Worm (Caenorhabditis elegans) whole organism, L2 larva: ENCODE measurements around the gene glb-3.
"Not testable (repeated sequence)": the region's sequence is repeated elsewhere in the genome, so short reads cannot be mapped to it uniquely, and the experiment has no call there.

ENCODE experiments used
- C34F6.9 ChIP-seq: fragments of 150-350 bp; optimal IDR thresholded peaks from 2 replicates; lab custom pipeline; 2014; ENCODE audit warnings: missing biosample characterization, missing genetic modification characterization
- F13H6.1 ChIP-seq: sonication (generic microtip); optimal IDR thresholded peaks from 2 replicates; lab custom pipeline; 2016; ENCODE audit warnings: missing genetic modification characterization, missing compliant biosample characterization
- R02D3.7 ChIP-seq: fragments of 150-350 bp; optimal IDR thresholded peaks from 2 replicates; lab custom pipeline; 2014; ENCODE audit warnings: missing biosample characterization, missing genetic modification characterization
- Y55F3AM.14 ChIP-seq: fragments of 200-800 bp; sonication (Bioruptor generic); optimal IDR thresholded peaks from 2 replicates; lab custom pipeline; 2018; ENCODE audit warnings: mild to moderate bottlenecking, missing genetic modification characterization, missing compliant biosample characterization
- aly-2 ChIP-seq: fragments of 150-350 bp; optimal IDR thresholded peaks from 2 replicates; lab custom pipeline; 2014; ENCODE audit warnings: missing biosample characterization, missing genetic modification characterization
- blmp-1 ChIP-seq: sonication (generic microtip); optimal IDR thresholded peaks from 2 replicates; lab custom pipeline; 2017; ENCODE audit warnings: missing genetic modification characterization, mild to moderate bottlenecking, missing compliant biosample characterization, antibody characterized with exemption, moderate library complexity; ENCODE audit not compliant: insufficient read depth
- crh-2 ChIP-seq: sonication (generic microtip); optimal IDR thresholded peaks from 2 replicates; lab custom pipeline; 2017; ENCODE audit warnings: missing biosample characterization, missing genetic modification characterization
- elt-1 ChIP-seq: fragments of 150-350 bp; optimal IDR thresholded peaks from 2 replicates; lab custom pipeline; 2014; ENCODE audit warnings: missing biosample characterization, missing genetic modification characterization
- fos-1 ChIP-seq: fragments of 150-350 bp; optimal IDR thresholded peaks from 2 replicates; lab custom pipeline; 2014; ENCODE audit warnings: missing biosample characterization, missing genetic modification characterization
- lin-13 ChIP-seq: fragments of 150-350 bp; optimal IDR thresholded peaks from 2 replicates; lab custom pipeline; 2014; ENCODE audit warnings: missing biosample characterization, missing genetic modification reagents, missing genetic modification characterization
- lsy-2 ChIP-seq, 2 experiments: fragments of 150-350 bp in 1 of 2; sonication (generic microtip) in 1 of 2; optimal IDR thresholded peaks; 2 replicates each; lab custom pipeline; 2014 to 2017; ENCODE audit warnings: missing biosample characterization in 2 of 2, missing genetic modification characterization in 2 of 2
- mdl-1 ChIP-seq, 2 experiments: fragments of 150-350 bp in 1 of 2; sonication (generic microtip) in 1 of 2; optimal IDR thresholded peaks; 2 replicates each; lab custom pipeline; 2017; ENCODE audit warnings: missing biosample characterization in 2 of 2, missing genetic modification characterization in 2 of 2
- nhr-129 ChIP-seq: fragments of 150-350 bp; optimal IDR thresholded peaks from 2 replicates; lab custom pipeline; 2014; ENCODE audit warnings: missing biosample characterization, missing genetic modification characterization
- nhr-21 ChIP-seq: fragments of 150-350 bp; optimal IDR thresholded peaks from 2 replicates; lab custom pipeline; 2014; ENCODE audit warnings: missing biosample characterization, missing genetic modification characterization
- nhr-23 ChIP-seq: fragments of 150-350 bp; optimal IDR thresholded peaks from 2 replicates; lab custom pipeline; 2014; ENCODE audit warnings: missing biosample characterization, missing genetic modification reagents, missing genetic modification characterization
- nhr-6 ChIP-seq: fragments of 150-350 bp; optimal IDR thresholded peaks from 2 replicates; lab custom pipeline; 2014; ENCODE audit warnings: missing biosample characterization, missing genetic modification characterization
- sem-4 ChIP-seq: fragments of 150-350 bp; optimal IDR thresholded peaks from 2 replicates; lab custom pipeline; 2014; ENCODE audit warnings: missing biosample characterization, missing genetic modification reagents, missing genetic modification characterization
- skn-1 ChIP-seq: sonication (generic microtip); optimal IDR thresholded peaks from 2 replicates; lab custom pipeline; 2017; ENCODE audit warnings: missing biosample characterization, missing genetic modification characterization
- sma-3 ChIP-seq: sonication (generic microtip); optimal IDR thresholded peaks from 2 replicates; lab custom pipeline; 2016; ENCODE audit warnings: missing genetic modification reagents, missing genetic modification characterization, missing compliant biosample characterization
- sma-9 ChIP-seq, 2 experiments: fragments of 150-350 bp in 1 of 2; sonication (generic microtip) in 1 of 2; optimal IDR thresholded peaks; 2 replicates each; lab custom pipeline; 2014 to 2016; ENCODE audit warnings: missing genetic modification characterization in 2 of 2, mild to moderate bottlenecking in 1 of 2, missing biosample characterization in 1 of 2, missing compliant biosample characterization in 1 of 2, missing genetic modification reagents in 1 of 2, moderate library complexity in 1 of 2
- snpc-4 ChIP-seq: fragments of 150-350 bp; optimal IDR thresholded peaks from 2 replicates; lab custom pipeline; 2014; ENCODE audit warnings: missing biosample characterization, missing genetic modification characterization
- unc-39 ChIP-seq: fragments of 150-350 bp; optimal IDR thresholded peaks from 2 replicates; lab custom pipeline; 2014; ENCODE audit warnings: missing biosample characterization, missing genetic modification characterization
- unc-62 ChIP-seq: fragments of 150-350 bp; optimal IDR thresholded peaks from 2 replicates; lab custom pipeline; 2014; ENCODE audit warnings: missing biosample characterization, missing genetic modification reagents, missing genetic modification characterization
- zag-1 ChIP-seq: fragments of 150-350 bp; optimal IDR thresholded peaks from 2 replicates; lab custom pipeline; 2014; ENCODE audit warnings: missing biosample characterization, missing genetic modification characterization
- ztf-1 ChIP-seq: fragments of 200-800 bp; sonication (Bioruptor generic); conservative IDR thresholded peaks from 2 replicates; pipeline ENCODE4 v1.3.6; 2022; ENCODE audit warnings: missing genetic modification characterization, missing compliant biosample characterization
- ztf-11 ChIP-seq: sonication (generic microtip); optimal IDR thresholded peaks from 2 replicates; lab custom pipeline; 2017; ENCODE audit warnings: missing biosample characterization, missing genetic modification characterization

glb-3 gene

ce11 chrV:11167745-11168144, 33.3 kb downstream of the glb-3 start:
- TF ChIP-seq sem-4 (tag; lab: Kevin White, UChicago) (peak; percentile 9), zag-1 (no peak), elt-1 (tag; lab: Kevin White, UChicago) (no peak)

DNA sequence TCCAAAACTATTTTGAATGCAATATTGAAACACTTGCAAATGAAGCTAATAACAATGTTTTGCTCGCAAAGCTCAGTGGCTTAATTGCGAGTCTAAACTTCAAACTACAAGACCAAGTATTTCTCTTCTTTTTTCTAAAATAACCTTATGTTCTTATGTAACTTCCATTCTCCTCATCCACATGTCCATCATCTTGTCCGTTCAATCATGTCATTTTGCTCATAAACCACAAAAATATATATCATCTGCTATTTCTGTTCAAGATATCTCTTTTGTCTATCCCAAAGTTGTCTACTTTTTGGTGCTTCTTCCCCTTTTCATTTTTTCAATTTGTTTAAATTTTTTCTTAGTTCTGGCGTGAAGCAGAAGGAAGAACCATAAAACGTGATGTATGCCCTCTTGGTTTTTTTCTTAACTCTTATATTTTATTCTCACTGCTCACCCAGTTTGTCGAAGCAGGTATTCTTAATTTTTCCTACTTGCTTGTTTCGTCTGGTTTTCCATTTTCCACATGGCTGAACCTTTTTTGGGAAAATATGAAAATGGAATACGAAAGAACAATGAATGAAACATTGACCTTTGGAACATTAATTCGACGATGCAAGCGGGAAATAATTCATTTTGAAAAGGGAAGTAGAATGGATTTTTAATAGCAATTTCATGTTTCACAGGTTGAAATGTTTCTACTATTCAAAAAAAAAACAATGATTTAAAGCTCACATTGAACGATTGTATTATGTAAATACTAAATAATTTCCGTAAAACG, 36.4 kb downstream of the glb-3 start:
- TF ChIP-seq lsy-2 (tag; optimal IDR thresholded peaks at IDR 0.05; lab: Kevin White, UChicago) (no peak), mdl-1 (tag; optimal IDR thresholded peaks at IDR 0.05; lab: Kevin White, UChicago) (no peak), nhr-23 (tag; lab: Kevin White, UChicago) (no peak), snpc-4 (tag; lab: Kevin White, UChicago) (no peak), nhr-129 (tag; lab: Kevin White, UChicago) (no peak), ztf-1 (GFP tag; lab: Robert Waterston, UW) (no peak), R02D3.7 (tag; lab: Kevin White, UChicago) (no peak)

DNA sequence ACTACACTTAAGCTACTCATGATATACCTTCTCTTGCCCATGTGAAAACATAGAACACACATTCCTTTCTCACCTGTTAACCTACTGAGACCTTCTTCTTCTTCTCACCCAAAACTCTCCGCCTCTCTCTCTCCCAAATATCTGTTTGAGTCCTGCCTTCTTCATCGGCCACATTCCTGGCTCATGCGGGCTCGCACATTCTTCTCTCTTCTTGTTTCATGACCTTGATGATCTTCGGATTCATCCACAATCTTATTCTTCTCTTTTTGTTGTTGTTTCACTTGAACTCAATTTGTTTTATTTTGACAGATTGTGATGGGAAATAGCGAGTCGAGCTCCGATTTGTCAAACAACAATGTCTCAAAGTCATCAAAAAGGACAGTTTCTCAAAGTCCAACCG, 37.5 kb downstream of the glb-3 start, which contains the start of gene T19C4.5:
Gene T19C4.5, plus strand, starts transcription at position 308 of the 400 bp plus-strand sequence.
- TF ChIP-seq C34F6.9 (tag; lab: Kevin White, UChicago) = peak; percentile 16
- peak; percentile 6 for TF ChIP-seq F13H6.1 (tag; lab: Kevin White, UChicago)
- TF ChIP-seq unc-62 (GFP tag; lab: Kevin White, UChicago) = no peak
- TF ChIP-seq nhr-129 (tag; lab: Kevin White, UChicago) = peak; percentile 16

DNA sequence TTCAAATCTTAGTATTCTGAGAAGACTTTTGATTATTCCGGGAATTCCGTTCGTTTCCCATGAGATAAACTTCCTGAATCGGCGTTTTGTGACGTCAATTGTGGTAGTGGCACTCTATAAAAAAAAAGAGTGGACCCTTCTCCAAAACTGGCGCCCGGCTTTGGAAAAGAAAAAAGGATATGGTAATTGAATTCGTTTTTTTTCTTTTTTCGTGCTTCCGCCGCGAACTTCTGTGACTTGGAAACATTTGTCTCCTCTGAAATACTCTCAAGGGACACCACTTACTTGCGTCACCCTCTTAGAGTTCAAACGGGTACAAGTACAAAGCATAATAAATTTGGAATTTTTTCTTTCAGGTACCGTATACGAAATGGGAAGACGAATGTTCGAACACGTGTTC, 38.3 kb downstream of the glb-3 start:
- TF ChIP-seq sma-9 (GFP tag; optimal IDR thresholded peaks at IDR 0.05; lab: Kevin White, UChicago) (peak; percentile 36), sma-9 (tag; optimal IDR thresholded peaks at IDR 0.05; lab: Kevin White, UChicago) (no peak), blmp-1 (tag; lab: Kevin White, UChicago) (no peak), F13H6.1 (tag; lab: Kevin White, UChicago) (peak; percentile 2)
- TF ChIP-seq, all 48 proteins: peak for 2

ce11 chrV:11174663-11175062, 40.3 kb downstream of the glb-3 start:
- TF ChIP-seq mdl-1 (tag; optimal IDR thresholded peaks at IDR 0.05; lab: Kevin White, UChicago) = no peak
- peak; percentile 8 for TF ChIP-seq crh-2 (tag; lab: Kevin White, UChicago)
- TF ChIP-seq unc-39 (tag; lab: Kevin White, UChicago) = no peak
- TF ChIP-seq lsy-2 (tag; optimal IDR thresholded peaks at IDR 0.05; lab: Kevin White, UChicago) = peak in 1 of 2 experiments; percentile 25
- no peak for TF ChIP-seq aly-2 (tag; lab: Kevin White, UChicago)
- no peak for TF ChIP-seq nhr-6
- TF ChIP-seq ztf-11 (tag; lab: Kevin White, UChicago) = no peak
- no peak for TF ChIP-seq lin-13 (GFP tag; lab: Kevin White, UChicago)
- peak; percentile 26 for TF ChIP-seq nhr-129 (tag; lab: Kevin White, UChicago)
- no peak for TF ChIP-seq unc-62 (GFP tag; lab: Kevin White, UChicago)
- TF ChIP-seq skn-1 (tag; lab: Kevin White, UChicago) = no peak
- peak; percentile 95 for TF ChIP-seq snpc-4 (tag; lab: Kevin White, UChicago)
- peak; percentile 47 for TF ChIP-seq Y55F3AM.14 (GFP tag; lab: Kevin White, UChicago)
- TF ChIP-seq nhr-21 (tag; lab: Kevin White, UChicago) = no peak
- TF ChIP-seq sma-9 (GFP tag; optimal IDR thresholded peaks at IDR 0.05; lab: Kevin White, UChicago) = peak; percentile 52
- TF ChIP-seq sma-9 (tag; optimal IDR thresholded peaks at IDR 0.05; lab: Kevin White, UChicago) = no peak

DNA sequence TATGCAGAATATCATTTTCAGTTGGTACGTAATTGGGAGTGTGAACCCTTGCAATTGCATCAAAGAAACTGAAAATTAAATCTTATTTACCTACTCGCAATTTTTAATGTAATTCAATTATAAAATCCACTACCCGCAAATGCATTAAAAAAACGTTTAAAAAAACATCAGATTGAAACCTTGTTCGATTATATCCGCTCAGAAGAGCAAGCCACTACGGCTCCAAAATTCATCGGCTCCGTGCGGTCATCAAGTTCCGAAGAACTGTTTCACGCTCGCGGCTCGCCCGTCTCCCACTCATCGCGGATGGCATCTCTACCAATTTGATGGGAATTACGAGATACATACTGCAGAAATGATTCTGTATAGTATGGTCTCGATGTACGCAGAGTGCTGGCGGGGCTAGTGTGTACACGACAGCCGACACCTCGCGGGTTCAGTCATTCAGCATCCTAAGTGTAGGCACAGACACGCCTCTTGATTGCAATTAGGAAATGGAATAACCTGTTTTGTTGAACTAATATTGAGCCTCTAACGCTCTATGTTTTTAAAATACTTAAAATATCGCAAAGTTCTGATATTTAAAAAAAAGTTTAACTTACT, 41.0 kb downstream of the glb-3 start:
- TF ChIP-seq fos-1 (tag; lab: Kevin White, UChicago) (peak; percentile 5), sma-3 (GFP tag; lab: Kevin White, UChicago) (peak; percentile 56), snpc-4 (tag; lab: Kevin White, UChicago) (peak; percentile 94), sma-9 (GFP tag; optimal IDR thresholded peaks at IDR 0.05; lab: Kevin White, UChicago) (peak; percentile 82), crh-2 (tag; lab: Kevin White, UChicago) (peak; percentile 18)
- TF ChIP-seq sma-9 (tag; optimal IDR thresholded peaks at IDR 0.05; lab: Kevin White, UChicago) = not testable (repeated sequence)
